Worm (Caenorhabditis elegans): Measurements from ENCODE around the gene K09A9.6.

ce11 chrX:15566640-15567039 is 10.4 kb upstream of the K09A9.6 start:
- TF ChIP-seq ceh-31 (tag; optimal IDR thresholded peaks at IDR 0.05) (peak; percentile 70), unc-55 (GFP tag; optimal IDR thresholded peaks at IDR 0.05) (no peak), elt-2 (tag; optimal IDR thresholded peaks at IDR 0.05) (no peak), ama-1 (optimal IDR thresholded peaks at IDR 0.05) (no peak), syd-9 (tag; optimal IDR thresholded peaks at IDR 0.05) (peak; percentile 12), K09A11.1 (tag; optimal IDR thresholded peaks at IDR 0.05; ENCODE audit: insufficient read depth) (no peak)
